Fruit fly (Drosophila melanogaster) whole organism, prepupa: Measurements from ENCODE around the gene Flacc.

Experiments used
- Blimp-1 ChIP-seq: fragments of 200-800 bp; sonication (Bioruptor generic); optimal IDR thresholded peaks from 3 replicates; lab custom pipeline; 2017; ENCODE audit warnings: missing biosample characterization, missing genetic modification characterization, mild to moderate bottlenecking, moderate library complexity, missing genetic modification reagents
- CG11294 ChIP-seq: fragments of 200-800 bp; sonication (Bioruptor generic); IDR thresholded peaks from 2 replicates; pipeline ENCODE4 v1.3.6; 2022; ENCODE audit warnings: missing biosample characterization, missing genetic modification characterization
- CG32006 ChIP-seq: fragments of 200-800 bp; sonication (Bioruptor generic); optimal IDR thresholded peaks from 3 replicates; lab custom pipeline; 2017; ENCODE audit warnings: missing biosample characterization, mild to moderate bottlenecking, missing genetic modification characterization
- CG7368 ChIP-seq: fragments of 200-800 bp; sonication (Bioruptor generic); optimal IDR thresholded peaks from 3 replicates; lab custom pipeline; 2016; ENCODE audit warnings: missing biosample characterization, missing genetic modification characterization
- CG8119 ChIP-seq: fragments of 200-800 bp; sonication (Bioruptor generic); IDR thresholded peaks from 3 replicates; pipeline ENCODE4 v1.3.6; 2022; ENCODE audit warnings: missing biosample characterization, missing genetic modification characterization
- Ets96B ChIP-seq: fragments of 200-800 bp; optimal IDR thresholded peaks from 2 replicates; lab custom pipeline; 2019; ENCODE audit warnings: missing biosample characterization, mild to moderate bottlenecking, missing genetic modification characterization, moderate library complexity
- Gug ChIP-seq: fragments of 200-800 bp; sonication (Bioruptor generic); IDR thresholded peaks from 2 replicates; pipeline ENCODE4 v1.3.6; 2022; ENCODE audit warnings: missing biosample characterization, missing genetic modification characterization
- Hr39 ChIP-seq: fragments of 200-800 bp; sonication (Bioruptor generic); optimal IDR thresholded peaks from 2 replicates; lab custom pipeline; 2016; ENCODE audit warnings: missing biosample characterization, missing genetic modification characterization
- Sox15 ChIP-seq: fragments of 200-800 bp; sonication (Bioruptor generic); optimal IDR thresholded peaks from 3 replicates; lab custom pipeline; 2016; ENCODE audit warnings: missing biosample characterization, missing genetic modification characterization
- svp ChIP-seq: fragments of 200-800 bp; sonication (Bioruptor generic); peaks from one replicate; lab custom pipeline; 2016; ENCODE audit warnings: missing biosample characterization, missing genetic modification characterization

DNA sequence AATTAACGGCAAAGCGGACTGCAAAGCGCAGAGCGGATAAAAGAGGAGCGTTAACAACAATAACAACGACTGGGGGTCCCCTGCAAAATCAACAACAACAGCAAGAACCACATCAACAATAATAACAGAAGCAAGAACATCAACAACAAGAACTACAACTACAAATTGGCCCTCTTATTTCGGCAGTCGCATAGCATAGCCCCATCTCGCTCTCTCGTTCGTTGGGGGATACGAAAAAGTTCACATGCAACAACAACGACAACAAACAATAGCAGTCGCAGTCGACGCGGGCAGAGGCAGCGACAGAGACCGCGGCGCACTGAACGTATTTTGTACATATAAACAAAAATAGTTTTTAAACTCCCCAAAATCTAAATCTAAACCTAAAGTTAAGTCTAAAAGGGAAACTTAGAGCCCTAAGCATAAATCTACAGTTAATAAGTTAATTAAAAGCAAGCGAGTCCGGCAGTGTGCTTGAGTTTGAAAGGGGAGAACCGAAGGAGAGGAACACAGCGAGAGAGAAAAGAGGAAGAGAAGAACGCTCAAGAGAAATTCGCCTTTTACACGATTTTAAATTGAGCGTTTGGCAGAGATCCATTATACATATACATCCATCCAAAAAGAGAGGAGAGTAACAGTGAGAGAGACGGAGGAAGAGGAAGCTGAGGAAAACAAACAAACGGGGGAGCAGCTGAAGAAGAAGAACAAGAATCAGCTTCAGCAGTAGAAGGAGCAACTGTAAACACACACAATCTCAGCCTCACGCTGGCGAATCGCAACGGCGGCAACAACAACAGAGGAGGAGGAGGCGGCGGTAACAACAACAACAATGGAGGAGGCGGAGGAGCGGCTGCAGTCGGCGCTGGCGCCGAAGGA lies 28.7 kb downstream of the Flacc start:
- TF ChIP-seq svp (no peak), Hr39 (no peak), Sox15 (GFP tag; lab: Kevin White, UChicago) (no peak), CG32006 (GFP tag; lab: Kevin White, UChicago) (no peak), Gug (GFP tag; lab: Robert Waterston, UW) (no peak), CG7368 (no peak), Ets96B (tag; lab: Kevin White, UChicago) (no peak), CG8119 (GFP tag; lab: Robert Waterston, UW) (no peak), Blimp-1 (GFP tag; lab: Kevin White, UChicago) (no peak), CG11294 (GFP tag; lab: Robert Waterston, UW) (no peak)
